Worm (Caenorhabditis elegans) whole organism, L2 larva: ENCODE data around the gene T28C6.8.

Experiments used
- elt-1 ChIP-seq: fragments of 150-350 bp; optimal IDR thresholded peaks from 2 replicates; lab custom pipeline; 2014; ENCODE audit warnings: missing biosample characterization, missing genetic modification characterization
- elt-3 ChIP-seq: sonication (generic microtip); optimal IDR thresholded peaks from 2 replicates; lab custom pipeline; 2017; ENCODE audit warnings: missing biosample characterization, missing genetic modification characterization
- unc-39 ChIP-seq: fragments of 150-350 bp; optimal IDR thresholded peaks from 2 replicates; lab custom pipeline; 2014; ENCODE audit warnings: missing biosample characterization, missing genetic modification characterization

ce11 chrIV:8821147-8821546, 9.4 kb downstream of the T28C6.8 start, which contains the start of gene T28C6.5:
- TF ChIP-seq elt-3 (tag; lab: Kevin White, UChicago) (no peak), unc-39 (tag; lab: Kevin White, UChicago) (no peak), elt-1 (tag; lab: Kevin White, UChicago) (no peak)
